Fruit fly (Drosophila melanogaster): ENCODE data around the gene RhoGAP71E.
A peak's percentile ranks its signal among the peaks of the same experiment; 100 is the strongest.

Gene RhoGAP71E

DNA sequence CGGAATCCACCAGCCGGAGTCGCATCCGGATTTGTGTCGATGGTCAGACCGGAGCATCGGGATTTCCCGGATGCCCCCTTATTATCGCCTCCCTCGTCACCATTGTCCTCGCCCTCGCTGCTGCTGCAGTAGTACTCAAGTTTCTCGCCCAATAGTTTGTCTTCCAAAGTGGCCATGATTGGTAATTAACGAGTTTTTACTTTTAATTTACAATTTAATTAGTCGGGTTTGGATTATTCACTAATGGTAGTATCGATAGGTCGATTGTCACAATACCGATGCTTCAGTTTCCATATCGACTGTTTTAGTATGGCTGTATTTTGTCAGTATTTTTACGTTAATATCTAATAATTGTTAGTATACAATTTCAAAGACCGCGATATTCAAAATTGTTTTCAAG lies 21.4 kb downstream of the RhoGAP71E start, which contains the start of gene CG7650 (continued):
- TF ChIP-seq Six4 (GFP tag; optimal IDR thresholded peaks at IDR 0.05) (no peak), CG6683 (GFP tag; optimal IDR thresholded peaks at IDR 0.05) (no peak), CG10147 (GFP tag; optimal IDR thresholded peaks at IDR 0.05) (no peak), CG3838 (GFP tag; optimal IDR thresholded peaks at IDR 0.05) (no peak), Stat92E (GFP tag; optimal IDR thresholded peaks at IDR 0.05) (peak in 1 of 3 experiments; percentile 65), Gsc (GFP tag; IDR thresholded peaks at IDR 0.05) (no peak), CG12659 (GFP tag; optimal IDR thresholded peaks at IDR 0.05) (no peak), disco-r (GFP tag; optimal IDR thresholded peaks at IDR 0.05) (no peak), cas (GFP tag; IDR thresholded peaks at IDR 0.05) (no peak), az2 (GFP tag; optimal IDR thresholded peaks at IDR 0.05) (no peak), sens (GFP tag) (peak; percentile 66), CG7745 (tag; optimal IDR thresholded peaks at IDR 0.05) (peak; percentile 96), Dip2 (GFP tag; IDR thresholded peaks at IDR 0.05) (no peak), gsb-n (tag; optimal IDR thresholded peaks at IDR 0.05) (no peak), so (GFP tag; IDR thresholded peaks at IDR 0.05) (no peak), lola (GFP tag; optimal IDR thresholded peaks at IDR 0.05) (no peak), CG17829 (tag; optimal IDR thresholded peaks at IDR 0.05) (peak; percentile 34), grau (tag; optimal IDR thresholded peaks at IDR 0.05) (no peak), tll (GFP tag; optimal IDR thresholded peaks at IDR 0.05) (no peak), br (optimal IDR thresholded peaks at IDR 0.05) (no peak), CG6175 (GFP tag; IDR thresholded peaks at IDR 0.05) (no peak), CG10431 (GFP tag; optimal IDR thresholded peaks at IDR 0.05) (no peak), bbx (GFP tag; IDR thresholded peaks at IDR 0.05; ENCODE audit: partially characterized antibody) (peak; percentile 94), CG5180 (GFP tag; optimal IDR thresholded peaks at IDR 0.05) (no peak), CG9797 (GFP tag; optimal IDR thresholded peaks at IDR 0.05) (peak; percentile 83), CG1792 (GFP tag; optimal IDR thresholded peaks at IDR 0.05) (no peak), CG4424 (GFP tag; optimal IDR thresholded peaks at IDR 0.05) (no peak), corto (GFP tag; optimal IDR thresholded peaks at IDR 0.05) (no peak), Elba2 (GFP tag; optimal IDR thresholded peaks at IDR 0.05) (no peak), CG2129 (GFP tag; IDR thresholded peaks at IDR 0.05; ENCODE audit: partially characterized antibody) (peak; percentile 84), lab (GFP tag; optimal IDR thresholded peaks at IDR 0.05) (no peak), CG17328 (GFP tag; IDR thresholded peaks at IDR 0.05) (no peak), CHES-1-like (GFP tag; optimal IDR thresholded peaks at IDR 0.05) (no peak), otp (GFP tag; IDR thresholded peaks at IDR 0.05) (no peak), gfzf (GFP tag; optimal IDR thresholded peaks at IDR 0.05) (peak; percentile 66), dmrt11E (tag; optimal IDR thresholded peaks at IDR 0.05) (no peak), CG17612 (GFP tag; IDR thresholded peaks at IDR 0.05) (no peak), Sox100B (GFP tag; optimal IDR thresholded peaks at IDR 0.05) (no peak), Scr (GFP tag; IDR thresholded peaks at IDR 0.05; ENCODE audit: partially characterized antibody) (peak; percentile 89), CG17385 (GFP tag; optimal IDR thresholded peaks at IDR 0.05) (no peak), CG12299 (tag; optimal IDR thresholded peaks at IDR 0.05) (no peak), lbe (GFP tag; optimal IDR thresholded peaks at IDR 0.05) (peak; percentile 6), fd3F (GFP tag; optimal IDR thresholded peaks at IDR 0.05) (no peak), Rfx (GFP tag; IDR thresholded peaks at IDR 0.05) (no peak), HHEX (GFP tag; optimal IDR thresholded peaks at IDR 0.05) (no peak), HLH3B (GFP tag; IDR thresholded peaks at IDR 0.05) (no peak), CG6765 (GFP tag; optimal IDR thresholded peaks at IDR 0.05) (no peak), zen (tag; optimal IDR thresholded peaks at IDR 0.05) (peak; percentile 77), CG3065 (GFP tag; optimal IDR thresholded peaks at IDR 0.05) (no peak), E2f2 (GFP tag; IDR thresholded peaks at IDR 0.05) (peak; percentile 95), HLHmδ (GFP tag; optimal IDR thresholded peaks at IDR 0.05) (no peak)

Data from whole organism, embryonic.